Worm (Caenorhabditis elegans): ENCODE results near the gene C25F9.13.

The C25F9.13 gene

ce11 chrV:19410663-19411062 is 11.9 kb upstream of the C25F9.13 start, which contains the start of gene C25F9.5:
Gene C25F9.5, minus strand, starts transcription at chrV:19410857.
- no peak for TF ChIP-seq repo-1 (tag; optimal IDR thresholded peaks at IDR 0.05)
- no peak for TF ChIP-seq efl-1 (GFP tag; optimal IDR thresholded peaks at IDR 0.05)
- peak; percentile 69; the same call in 1 of the 2 replicates for TF ChIP-seq cebp-1 (GFP tag; IDR thresholded peaks at IDR 0.05)
- TF ChIP-seq cebp-1 (tag; optimal IDR thresholded peaks at IDR 0.05) = peak; percentile 70
- TF ChIP-seq F57A8.1 (GFP tag; optimal IDR thresholded peaks at IDR 0.05) = no peak
- TF ChIP-seq snpc-1.1 (tag; optimal IDR thresholded peaks at IDR 0.05; ENCODE audit: insufficient read depth) = no peak
- TF ChIP-seq nhr-80 (tag; optimal IDR thresholded peaks at IDR 0.05) = peak; percentile 70

ce11 chrV:19405276-19405815 is 6.6 kb upstream of the C25F9.13 start, which contains the start of the genes C25F9.6 and C25F9.10:
Gene C25F9.6, minus strand, starts transcription at chrV:19405326.
Gene C25F9.10, plus strand, starts transcription at chrV:19405729.
- no peak for TF ChIP-seq unc-62 (GFP tag; optimal IDR thresholded peaks at IDR 0.05)
- TF ChIP-seq dpff-1 (tag; optimal IDR thresholded peaks at IDR 0.05) = no peak
- TF ChIP-seq dox-1 (GFP tag; IDR thresholded peaks at IDR 0.05) = peak; percentile 39; the same call in 1 of the 2 replicates
- no peak for TF ChIP-seq Y53F4B.3 (GFP tag; IDR thresholded peaks at IDR 0.05)
- TF ChIP-seq nfya-1 (tag; optimal IDR thresholded peaks at IDR 0.05; ENCODE audit: borderline replicate concordance, insufficient read depth) = no peak
- peak; percentile 84 for TF ChIP-seq nhr-80 (tag; optimal IDR thresholded peaks at IDR 0.05)

ce11 chrV:19403619-19404018 is 4.8 kb upstream of the C25F9.13 start:
- TF ChIP-seq B0336.3 (GFP tag; IDR thresholded peaks at IDR 0.05) (no peak), snpc-4 (GFP tag; optimal IDR thresholded peaks at IDR 0.05) (no peak), snpc-4 (tag; optimal IDR thresholded peaks at IDR 0.05) (no peak), rcor-1 (GFP tag; IDR thresholded peaks at IDR 0.05) (no peak), F22D6.2 (tag; optimal IDR thresholded peaks at IDR 0.05) (no peak), hsf-1 (GFP tag; IDR thresholded peaks at IDR 0.05) (no peak), ztf-3 (GFP tag; optimal IDR thresholded peaks at IDR 0.05) (no peak), ceh-58 (GFP tag; IDR thresholded peaks at IDR 0.05) (no peak), ekl-4 (GFP tag; IDR thresholded peaks at IDR 0.05) (no peak), dpff-1 (tag; optimal IDR thresholded peaks at IDR 0.05) (no peak), xnd-1 (tag; optimal IDR thresholded peaks at IDR 0.05) (no peak), cebp-2 (GFP tag; IDR thresholded peaks at IDR 0.05) (no peak), fkh-3 (tag; optimal IDR thresholded peaks at IDR 0.05) (no peak), nfyb-1 (GFP tag; IDR thresholded peaks at IDR 0.05) (no peak), Y56A3A.18 (GFP tag; IDR thresholded peaks at IDR 0.05) (no peak), mcd-1 (GFP tag; IDR thresholded peaks at IDR 0.05) (no peak), mel-28 (tag; optimal IDR thresholded peaks at IDR 0.05; ENCODE audit: borderline replicate concordance) (no peak)

ce11 chrV:19402855-19403254 is 4.1 kb upstream of the C25F9.13 start, which contains the start of gene C25F9.12:
Gene C25F9.12, minus strand, starts transcription at chrV:19402955.
- TF ChIP-seq ZK185.1 (tag; optimal IDR thresholded peaks at IDR 0.05; ENCODE audit: poor library complexity, severe bottlenecking) = no peak
- no peak for TF ChIP-seq him-1 (tag; optimal IDR thresholded peaks at IDR 0.05)
- TF ChIP-seq hlh-12 (tag; optimal IDR thresholded peaks at IDR 0.05) = no peak
- TF ChIP-seq dpl-1 (GFP tag; optimal IDR thresholded peaks at IDR 0.05) = no peak
- no peak for TF ChIP-seq egl-18 (GFP tag; IDR thresholded peaks at IDR 0.05)
- no peak for TF ChIP-seq F23B12.7 (tag; optimal IDR thresholded peaks at IDR 0.05; ENCODE audit: insufficient read depth)
- TF ChIP-seq F33H1.4 (GFP tag; IDR thresholded peaks at IDR 0.05) = no peak
- no peak for TF ChIP-seq atf-7 (tag; optimal IDR thresholded peaks at IDR 0.05)

All from whole organism, young adult.